Worm (Caenorhabditis elegans) whole organism, L4 larva: Measurements from ENCODE around the gene srz-38.
A peak's percentile ranks its signal among the peaks of the same experiment; 100 is the strongest.

Experiments
- F26F4.8 ChIP-seq: fragments of 200-800 bp; sonication (Bioruptor generic); conservative IDR thresholded peaks from 2 replicates; pipeline ENCODE4 v1.3.6; 2022; ENCODE audit warnings: missing genetic modification characterization, missing compliant biosample characterization
- R02D3.7 ChIP-seq: fragments of 150-350 bp; sonication (generic microtip); optimal IDR thresholded peaks from 3 replicates; lab custom pipeline; 2014; ENCODE audit warnings: missing biosample characterization, missing genetic modification characterization
- Y75B8A.6 ChIP-seq: fragments of 200-800 bp; sonication (Bioruptor generic); IDR thresholded peaks from 2 replicates; pipeline ENCODE4 v1.3.6; 2022; ENCODE audit warnings: missing genetic modification reagents, missing genetic modification characterization, missing compliant biosample characterization
- ZK337.2 ChIP-seq: fragments of 200-800 bp; sonication (Bioruptor generic); IDR thresholded peaks from 2 replicates; pipeline ENCODE4 v1.3.6; 2022; ENCODE audit warnings: missing genetic modification reagents, missing genetic modification characterization, missing compliant biosample characterization
- aha-1 ChIP-seq: fragments of 150-350 bp; peaks from one replicate; lab custom pipeline; 2014; ENCODE audit warnings: missing biosample characterization, missing genetic modification characterization
- aly-2 ChIP-seq: sonication (generic microtip); optimal IDR thresholded peaks from 2 replicates; lab custom pipeline; 2018; ENCODE audit warnings: missing biosample characterization, missing genetic modification characterization
- ceh-32 ChIP-seq: sonication (generic microtip); optimal IDR thresholded peaks from 2 replicates; lab custom pipeline; 2016; ENCODE audit warnings: mild to moderate bottlenecking, missing genetic modification characterization, missing compliant biosample characterization; ENCODE audit not compliant: poor library complexity
- ceh-82 ChIP-seq: sonication (generic microtip); optimal IDR thresholded peaks from 2 replicates; lab custom pipeline; 2017; ENCODE audit warnings: missing biosample characterization, missing genetic modification characterization
- cey-2 ChIP-seq: sonication (generic microtip); optimal IDR thresholded peaks from 3 replicates; lab custom pipeline; 2017; ENCODE audit warnings: missing genetic modification characterization, mild to moderate bottlenecking, missing compliant biosample characterization, antibody characterized with exemption, borderline replicate concordance; ENCODE audit not compliant: insufficient read depth
- daf-16 ChIP-seq, 3 experiments: sonication (generic microtip); optimal IDR thresholded peaks; 2 replicates each; lab custom pipeline; 2016 to 2017; ENCODE audit warnings: missing genetic modification characterization in 3 of 3, missing genetic modification reagents in 3 of 3, mild to moderate bottlenecking in 2 of 3, missing compliant biosample characterization in 2 of 3, missing biosample characterization in 1 of 3, moderate library complexity in 1 of 3
- daf-19 ChIP-seq: fragments of 200-800 bp; sonication (Bioruptor generic); conservative IDR thresholded peaks from 2 replicates; pipeline ENCODE4 v1.3.6; 2022; ENCODE audit warnings: missing genetic modification characterization, missing compliant biosample characterization
- egl-27 ChIP-seq: sonication (generic microtip); optimal IDR thresholded peaks from 3 replicates; lab custom pipeline; 2017; ENCODE audit warnings: missing biosample characterization, missing genetic modification reagents, missing genetic modification characterization
- egl-43 ChIP-seq: fragments of 200-800 bp; sonication (Bioruptor generic); IDR thresholded peaks from 2 replicates; pipeline ENCODE4 v1.3.6; 2022; ENCODE audit warnings: missing genetic modification reagents, missing genetic modification characterization, missing compliant biosample characterization
- gei-8 ChIP-seq: fragments of 200-800 bp; sonication (Bioruptor generic); optimal IDR thresholded peaks from 2 replicates; lab custom pipeline; 2018; ENCODE audit warnings: mild to moderate bottlenecking, missing genetic modification characterization, missing compliant biosample characterization
- jun-1 ChIP-seq: fragments of 150-350 bp; optimal IDR thresholded peaks from 2 replicates; lab custom pipeline; 2014; ENCODE audit warnings: missing biosample characterization, missing genetic modification reagents, missing genetic modification characterization
- lim-7 ChIP-seq: fragments of 200-800 bp; sonication (Bioruptor generic); IDR thresholded peaks from 2 replicates; pipeline ENCODE4 v1.3.6; 2022; ENCODE audit warnings: missing genetic modification characterization, missing compliant biosample characterization
- lin-13 ChIP-seq: fragments of 150-350 bp; optimal IDR thresholded peaks from 2 replicates; lab custom pipeline; 2014; ENCODE audit warnings: missing biosample characterization, missing genetic modification reagents, missing genetic modification characterization
- lir-3 ChIP-seq: sonication (generic microtip); optimal IDR thresholded peaks from 2 replicates; lab custom pipeline; 2016; ENCODE audit warnings: mild to moderate bottlenecking, missing genetic modification characterization, missing compliant biosample characterization
- lsy-2 ChIP-seq, 2 experiments: fragments of 150-350 bp in 1 of 2; sonication (generic microtip) in 1 of 2; optimal IDR thresholded peaks; 2 replicates each; lab custom pipeline; 2014 to 2017; ENCODE audit warnings: missing biosample characterization in 2 of 2, missing genetic modification characterization in 2 of 2
- madf-9 ChIP-seq: fragments of 200-800 bp; sonication (Bioruptor generic); conservative IDR thresholded peaks from 2 replicates; pipeline ENCODE4 v1.3.6; 2022; ENCODE audit warnings: missing genetic modification reagents, missing genetic modification characterization, missing compliant biosample characterization
- mdt-29 ChIP-seq: fragments of 200-800 bp; sonication (Bioruptor generic); IDR thresholded peaks from 2 replicates; pipeline ENCODE4 v1.3.6; 2022; ENCODE audit warnings: missing genetic modification reagents, missing genetic modification characterization, missing compliant biosample characterization
- nhr-111 ChIP-seq: fragments of 200-800 bp; sonication (Bioruptor generic); optimal IDR thresholded peaks from 2 replicates; lab custom pipeline; 2018; ENCODE audit warnings: mild to moderate bottlenecking, missing genetic modification characterization, missing compliant biosample characterization
- nhr-25 ChIP-seq: sonication (generic microtip); optimal IDR thresholded peaks from 2 replicates; lab custom pipeline; 2017; ENCODE audit warnings: missing genetic modification characterization, mild to moderate bottlenecking, missing compliant biosample characterization, antibody characterized with exemption, moderate library complexity, borderline replicate concordance; ENCODE audit not compliant: insufficient read depth
- nhr-42 ChIP-seq: fragments of 200-800 bp; sonication (Bioruptor generic); IDR thresholded peaks from 2 replicates; pipeline ENCODE4 v1.3.6; 2022; ENCODE audit warnings: missing genetic modification characterization, missing compliant biosample characterization
- nhr-6 ChIP-seq: fragments of 150-350 bp; optimal IDR thresholded peaks from 2 replicates; lab custom pipeline; 2014; ENCODE audit warnings: missing biosample characterization, missing genetic modification characterization
- nhr-77 ChIP-seq: fragments of 150-350 bp; optimal IDR thresholded peaks from 2 replicates; lab custom pipeline; 2014; ENCODE audit warnings: missing biosample characterization, missing genetic modification characterization
- php-3 ChIP-seq: fragments of 200-800 bp; sonication (Bioruptor generic); IDR thresholded peaks from 2 replicates; pipeline ENCODE4 v1.3.6; 2022; ENCODE audit warnings: missing genetic modification reagents, missing genetic modification characterization, missing compliant biosample characterization
- pqm-1 ChIP-seq: sonication (generic microtip); optimal IDR thresholded peaks from 2 replicates; lab custom pipeline; 2017; ENCODE audit warnings: missing biosample characterization, missing genetic modification characterization
- skn-1 ChIP-seq: fragments of 150-350 bp; optimal IDR thresholded peaks from 2 replicates; lab custom pipeline; 2014; ENCODE audit warnings: missing biosample characterization, missing genetic modification characterization
- snpc-1.2 ChIP-seq: fragments of 200-800 bp; sonication (Bioruptor generic); IDR thresholded peaks from 2 replicates; pipeline ENCODE4 v1.3.6; 2022; ENCODE audit warnings: missing genetic modification reagents, missing genetic modification characterization, missing compliant biosample characterization
- spr-1 ChIP-seq: sonication (generic microtip); optimal IDR thresholded peaks from 2 replicates; lab custom pipeline; 2016; ENCODE audit warnings: mild to moderate bottlenecking, missing genetic modification characterization, missing compliant biosample characterization
- unc-62 ChIP-seq, 3 experiments: fragments of 150-350 bp in 1 of 3; sonication (generic microtip); optimal IDR thresholded peaks in 2 of 3; peaks in 1 of 3; 1 replicate in 1 of 3; 2 replicates in 2 of 3; lab custom pipeline; 2014 to 2017; ENCODE audit warnings: missing biosample characterization in 3 of 3, missing genetic modification characterization in 3 of 3, missing genetic modification reagents in 3 of 3, missing genotype in 1 of 3
- zip-11 ChIP-seq: fragments of 200-800 bp; sonication (Bioruptor generic); IDR thresholded peaks from 2 replicates; pipeline ENCODE4 v1.3.6; 2022; ENCODE audit warnings: missing genetic modification characterization, missing compliant biosample characterization
- ztf-11 ChIP-seq: fragments of 150-350 bp; optimal IDR thresholded peaks from 2 replicates; lab custom pipeline; 2014; ENCODE audit warnings: missing biosample characterization, missing genetic modification characterization

Gene srz-38

DNA sequence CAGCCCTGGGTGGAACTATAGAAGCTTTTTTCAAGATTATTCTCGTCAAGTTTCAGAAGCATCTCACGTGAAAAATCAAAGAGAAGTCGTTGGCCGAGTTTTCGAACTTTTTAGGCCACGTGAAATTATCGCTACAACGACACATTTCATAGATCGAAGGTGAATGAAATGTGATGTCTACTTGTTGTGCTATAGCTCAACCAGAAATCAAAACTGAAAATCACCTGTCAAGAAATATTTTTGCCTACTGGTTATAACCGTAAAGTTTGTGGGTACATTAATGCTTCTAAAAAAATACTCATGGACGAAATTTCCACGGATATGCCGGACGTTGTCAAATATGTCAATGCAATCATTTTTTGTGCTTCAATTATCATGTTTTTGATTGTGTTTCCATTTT is at the start of gene srz-38:
srz-38 (plus strand) TSS at position 301 of the 400 bp plus-strand sequence.
- TF ChIP-seq mdt-29 (no peak), jun-1 (tag; lab: Kevin White, UChicago) (no peak), nhr-6 (tag; lab: Kevin White, UChicago) (no peak), lir-3 (no peak), cey-2 (tag; lab: Kevin White, UChicago) (no peak), ceh-32 (tag; lab: Kevin White, UChicago) (no peak), nhr-111 (GFP tag; lab: Kevin White, UChicago) (no peak), gei-8 (no peak), skn-1 (tag; lab: Kevin White, UChicago) (no peak), madf-9 (no peak), ZK337.2 (GFP tag; lab: Robert Waterston, UW) (no peak), ztf-11 (no peak), ceh-82 (tag; lab: Kevin White, UChicago) (no peak)
- TF ChIP-seq, all 104 proteins: peak for 0

DNA sequence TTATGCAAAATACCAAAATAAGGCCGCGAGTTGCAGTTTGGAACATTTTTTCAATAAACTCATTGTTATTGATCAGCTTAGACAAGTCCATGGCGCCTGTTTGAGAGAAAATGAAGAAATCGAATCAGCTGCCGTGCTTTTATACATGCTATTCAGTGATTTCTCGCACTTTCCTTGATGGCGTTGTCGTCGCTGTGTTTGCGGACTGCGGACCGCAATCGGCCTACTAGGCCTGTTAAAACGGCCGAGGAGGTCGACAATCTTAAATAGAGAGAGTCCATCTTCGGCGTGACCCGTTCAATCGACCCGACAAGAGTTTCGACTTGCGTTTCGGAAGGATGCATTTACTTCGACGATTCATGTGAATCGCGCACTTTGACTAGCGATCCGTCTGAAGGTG is 44.4 kb upstream of the srz-38 start, which contains the start of gene srz-75:
srz-75 (minus strand) TSS at position 101 of the 400 bp plus-strand sequence.
- TF ChIP-seq lsy-2 (tag; optimal IDR thresholded peaks at IDR 0.05; lab: Kevin White, UChicago) (no peak), aha-1 (tag; lab: Kevin White, UChicago) (peak; percentile 64), unc-62 (GFP tag; optimal IDR thresholded peaks at IDR 0.05 in 1 of 2; lab: Kevin White, UChicago) (peak in 1 of 2 experiments; percentile 77), unc-62 (tag; optimal IDR thresholded peaks at IDR 0.05; lab: Kevin White, UChicago) (no peak)

DNA sequence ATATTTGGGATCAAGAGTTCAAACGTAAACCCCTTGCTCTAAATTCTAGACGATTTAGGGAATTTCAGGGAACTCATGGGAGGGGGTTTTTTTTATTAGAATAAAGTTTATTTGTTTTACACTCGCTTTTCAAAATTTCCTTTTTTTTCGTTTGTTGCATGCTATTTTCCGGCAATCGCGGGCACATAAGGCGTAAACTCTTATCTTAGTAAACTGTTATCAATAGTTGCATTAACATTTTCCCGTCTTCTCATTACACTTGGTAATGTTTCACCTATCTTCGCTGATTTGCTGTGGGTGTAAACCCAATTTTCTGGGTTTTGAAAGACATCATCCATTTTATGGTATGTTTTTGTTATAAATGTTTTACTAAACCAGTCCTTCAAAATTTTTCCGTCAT is 41.2 kb upstream of the srz-38 start:
- TF ChIP-seq zip-11 (no peak), R02D3.7 (tag; lab: Kevin White, UChicago) (no peak), pqm-1 (tag; lab: Kevin White, UChicago) (peak; percentile 68), egl-27 (tag; lab: Kevin White, UChicago) (no peak), daf-16 (GFP tag; optimal IDR thresholded peaks at IDR 0.05; lab: Kevin White, UChicago) (no peak), daf-16 (tag; optimal IDR thresholded peaks at IDR 0.05; lab: Kevin White, UChicago) (peak; percentile 69)

DNA sequence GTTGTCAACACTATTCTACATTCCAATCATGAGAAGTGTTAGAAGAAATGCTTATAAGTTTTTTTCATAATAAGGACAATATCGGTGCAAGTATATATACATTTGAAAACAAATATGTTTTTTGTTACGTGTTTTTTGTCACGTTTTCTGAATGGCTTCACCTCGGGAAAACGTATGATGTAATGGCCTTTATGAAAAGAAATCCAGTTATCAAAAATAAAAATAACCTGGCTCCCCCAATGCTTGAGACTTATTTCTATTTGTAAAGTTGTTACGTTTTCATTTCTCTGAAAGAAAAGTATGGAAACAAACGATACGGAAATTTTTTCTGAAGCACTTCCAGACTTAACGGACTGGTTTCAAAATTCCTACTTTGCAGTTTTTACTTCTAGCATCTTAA is 36.3 kb upstream of the srz-38 start, which contains the start of gene srz-72:
srz-72 (plus strand) TSS at position 301 of the 400 bp plus-strand sequence.
- TF ChIP-seq egl-43 (no peak), lsy-2 (tag; optimal IDR thresholded peaks at IDR 0.05; lab: Kevin White, UChicago) (no peak), php-3 (GFP tag; lab: Robert Waterston, UW) (no peak), skn-1 (tag; lab: Kevin White, UChicago) (no peak), daf-19 (GFP tag; lab: Robert Waterston, UW) (no peak), F26F4.8 (GFP tag; lab: Robert Waterston, UW) (no peak)
- TF ChIP-seq, all 104 proteins: peak for 0

DNA sequence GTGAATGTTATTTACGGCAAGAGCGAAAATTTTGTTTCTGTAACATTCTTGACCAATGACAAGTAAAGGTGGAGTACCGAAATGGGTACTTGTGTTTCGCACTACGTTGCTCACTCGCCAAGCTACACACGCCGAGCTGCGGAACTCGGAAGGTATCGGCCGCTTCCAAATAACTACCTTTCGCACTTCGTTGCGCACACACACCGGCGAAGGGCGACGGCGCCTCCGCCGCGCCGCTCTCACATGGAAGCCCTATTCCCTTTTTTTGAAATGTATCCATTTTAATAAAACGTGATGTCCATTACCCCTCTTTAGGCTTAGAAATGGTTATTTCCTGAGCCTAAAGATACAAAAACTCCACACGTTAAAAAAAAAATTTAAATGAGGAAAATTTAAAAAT is 28.2 kb upstream of the srz-38 start:
- TF ChIP-seq lin-13 (no peak), egl-27 (tag; lab: Kevin White, UChicago) (no peak), egl-43 (0 out of 2 replicates have a peak, but pooled peaks have one; percentile 47), nhr-77 (no peak), spr-1 (no peak), aly-2 (no peak), snpc-1.2 (GFP tag; lab: Robert Waterston, UW) (peak; percentile 83), lim-7 (no peak), Y75B8A.6 (GFP tag; lab: Robert Waterston, UW) (no peak), madf-9 (no peak), ztf-11 (no peak), nhr-25 (tag; lab: Kevin White, UChicago) (no peak), nhr-42 (GFP tag; lab: Robert Waterston, UW) (no peak)
- TF ChIP-seq, all 104 proteins: peak for 2
